Worm (Caenorhabditis elegans): ENCODE results near the gene F35F10.5.

F35F10.5 gene

ce11 chrV:3315308-3315707 lies 30.6 kb downstream of the F35F10.5 start, which contains the start of gene arrd-19:
arrd-19 (minus strand) TSS chrV:3315516.
- no peak for TF ChIP-seq aly-1 (tag; optimal IDR thresholded peaks at IDR 0.05)
- no peak for TF ChIP-seq ets-7 (tag; optimal IDR thresholded peaks at IDR 0.05)
- TF ChIP-seq F13C5.2 (tag; optimal IDR thresholded peaks at IDR 0.05), result no peak
- no peak for TF ChIP-seq B0310.2 (tag; optimal IDR thresholded peaks at IDR 0.05)
- no peak for TF ChIP-seq hnd-1 (tag; optimal IDR thresholded peaks at IDR 0.05)
- no peak for TF ChIP-seq sea-1 (GFP tag; conservative IDR thresholded peaks at IDR 0.05)
- TF ChIP-seq tbx-37 (GFP tag; conservative IDR thresholded peaks at IDR 0.05), result no peak
- no peak for TF ChIP-seq tra-4 (tag; optimal IDR thresholded peaks at IDR 0.05)
- TF ChIP-seq scrt-1 (GFP tag; IDR thresholded peaks at IDR 0.05), result no peak
- TF ChIP-seq flt-1 (GFP tag; IDR thresholded peaks at IDR 0.05), result no peak
- TF ChIP-seq pes-1 (GFP tag; IDR thresholded peaks at IDR 0.05), result no peak

ce11 chrV:3316108-3316507 lies 31.4 kb downstream of the F35F10.5 start, which contains the start of gene F35F10.1:
F35F10.1 (plus strand) TSS chrV:3316307.
- TF ChIP-seq ceh-36 (tag; optimal IDR thresholded peaks at IDR 0.05), result no peak
- TF ChIP-seq sea-1 (GFP tag; conservative IDR thresholded peaks at IDR 0.05), result no peak
- no peak for TF ChIP-seq B0310.2 (tag; optimal IDR thresholded peaks at IDR 0.05)
- TF ChIP-seq hmbx-1 (tag; optimal IDR thresholded peaks at IDR 0.05), result no peak
- no peak for TF ChIP-seq ceh-13 (GFP tag; optimal IDR thresholded peaks at IDR 0.05)
- no peak for TF ChIP-seq F13C5.2 (tag; optimal IDR thresholded peaks at IDR 0.05)
- TF ChIP-seq hmg-4 (GFP tag; optimal IDR thresholded peaks at IDR 0.05), result no peak
- no peak for TF ChIP-seq ama-1 (optimal IDR thresholded peaks at IDR 0.05)
- TF ChIP-seq aly-1 (tag; optimal IDR thresholded peaks at IDR 0.05), result no peak
- no peak for TF ChIP-seq hnd-1 (tag; optimal IDR thresholded peaks at IDR 0.05)
- TF ChIP-seq scrt-1 (GFP tag; IDR thresholded peaks at IDR 0.05), result no peak

ce11 chrV:3318975-3319374 lies 34.2 kb downstream of the F35F10.5 start, which contains the start of gene F35F10.13:
F35F10.13 (minus strand) TSS chrV:3319075.
- TF ChIP-seq hmg-4 (GFP tag; optimal IDR thresholded peaks at IDR 0.05) (no peak), F13C5.2 (tag; optimal IDR thresholded peaks at IDR 0.05) (no peak), tra-4 (tag; optimal IDR thresholded peaks at IDR 0.05) (no peak), B0310.2 (tag; optimal IDR thresholded peaks at IDR 0.05) (no peak), hnd-1 (tag; optimal IDR thresholded peaks at IDR 0.05) (no peak), ama-1 (optimal IDR thresholded peaks at IDR 0.05) (no peak), aly-1 (tag; optimal IDR thresholded peaks at IDR 0.05) (no peak), ets-7 (tag; optimal IDR thresholded peaks at IDR 0.05) (no peak), ceh-36 (tag; optimal IDR thresholded peaks at IDR 0.05) (no peak), scrt-1 (GFP tag; IDR thresholded peaks at IDR 0.05) (no peak), tbx-11 (GFP tag; IDR thresholded peaks at IDR 0.05) (no peak), hmbx-1 (tag; optimal IDR thresholded peaks at IDR 0.05) (no peak), tbx-37 (GFP tag; conservative IDR thresholded peaks at IDR 0.05) (no peak), flt-1 (GFP tag; IDR thresholded peaks at IDR 0.05) (no peak), ceh-13 (GFP tag; optimal IDR thresholded peaks at IDR 0.05) (no peak), sea-1 (GFP tag; conservative IDR thresholded peaks at IDR 0.05) (no peak)

ce11 chrV:3320005-3320404 lies 35.3 kb downstream of the F35F10.5 start, which contains the start of gene F35F10.14:
F35F10.14 (minus strand) TSS chrV:3320105.
- TF ChIP-seq hmbx-1 (tag; optimal IDR thresholded peaks at IDR 0.05) (no peak), aly-1 (tag; optimal IDR thresholded peaks at IDR 0.05) (no peak), flt-1 (GFP tag; IDR thresholded peaks at IDR 0.05) (no peak), ceh-13 (GFP tag; optimal IDR thresholded peaks at IDR 0.05) (no peak)

ce11 chrV:3320432-3320831 lies 35.7 kb downstream of the F35F10.5 start, which contains the start of gene C17B7.14:
C17B7.14 (minus strand) TSS chrV:3320532.
- TF ChIP-seq scrt-1 (GFP tag; IDR thresholded peaks at IDR 0.05) (no peak), F13C5.2 (tag; optimal IDR thresholded peaks at IDR 0.05) (no peak), hmg-4 (GFP tag; optimal IDR thresholded peaks at IDR 0.05) (no peak), tra-4 (tag; optimal IDR thresholded peaks at IDR 0.05) (no peak), ama-1 (optimal IDR thresholded peaks at IDR 0.05) (no peak), ceh-36 (tag; optimal IDR thresholded peaks at IDR 0.05) (no peak), tbx-11 (GFP tag; IDR thresholded peaks at IDR 0.05) (no peak), ceh-13 (GFP tag; optimal IDR thresholded peaks at IDR 0.05) (no peak), hmbx-1 (tag; optimal IDR thresholded peaks at IDR 0.05) (no peak), ets-7 (tag; optimal IDR thresholded peaks at IDR 0.05) (no peak), flt-1 (GFP tag; IDR thresholded peaks at IDR 0.05) (no peak), sea-1 (GFP tag; conservative IDR thresholded peaks at IDR 0.05) (no peak), hnd-1 (tag; optimal IDR thresholded peaks at IDR 0.05) (no peak), aly-1 (tag; optimal IDR thresholded peaks at IDR 0.05) (no peak), B0310.2 (tag; optimal IDR thresholded peaks at IDR 0.05) (no peak)

- TF ChIP-seq ama-1 (optimal IDR thresholded peaks at IDR 0.05), result no peak
- no peak for TF ChIP-seq hmg-4 (GFP tag; optimal IDR thresholded peaks at IDR 0.05)
- TF ChIP-seq scrt-1 (GFP tag; IDR thresholded peaks at IDR 0.05), result no peak
- no peak for TF ChIP-seq ceh-36 (tag; optimal IDR thresholded peaks at IDR 0.05)
- TF ChIP-seq tbx-37 (GFP tag; conservative IDR thresholded peaks at IDR 0.05), result no peak
- no peak for TF ChIP-seq tra-4 (tag; optimal IDR thresholded peaks at IDR 0.05)
These were observed 39.4 kb downstream of the F35F10.5 start, which contains the start of gene C17B7.8 for ce11 chrV:3324178-3324577. C17B7.8 (minus strand) TSS chrV:3324278.

ce11 chrV:3332023-3332422 lies 47.3 kb downstream of the F35F10.5 start, which contains the start of gene C17B7.9:
C17B7.9 (minus strand) TSS chrV:3332123.
- TF ChIP-seq aly-1 (tag; optimal IDR thresholded peaks at IDR 0.05), result no peak
- no peak for TF ChIP-seq tbx-37 (GFP tag; conservative IDR thresholded peaks at IDR 0.05)
- no peak for TF ChIP-seq hmg-4 (GFP tag; optimal IDR thresholded peaks at IDR 0.05)
- TF ChIP-seq scrt-1 (GFP tag; IDR thresholded peaks at IDR 0.05), result no peak
- no peak for TF ChIP-seq ets-7 (tag; optimal IDR thresholded peaks at IDR 0.05)
- no peak for TF ChIP-seq hnd-1 (tag; optimal IDR thresholded peaks at IDR 0.05)
- no peak for TF ChIP-seq B0310.2 (tag; optimal IDR thresholded peaks at IDR 0.05)
- no peak for TF ChIP-seq ceh-36 (tag; optimal IDR thresholded peaks at IDR 0.05)
- no peak for TF ChIP-seq tbx-11 (GFP tag; IDR thresholded peaks at IDR 0.05)
- TF ChIP-seq ceh-13 (GFP tag; optimal IDR thresholded peaks at IDR 0.05), result no peak
- TF ChIP-seq pes-1 (GFP tag; IDR thresholded peaks at IDR 0.05), result no peak
- no peak for TF ChIP-seq flt-1 (GFP tag; IDR thresholded peaks at IDR 0.05)
- TF ChIP-seq ama-1 (optimal IDR thresholded peaks at IDR 0.05), result no peak
- no peak for TF ChIP-seq F13C5.2 (tag; optimal IDR thresholded peaks at IDR 0.05)
- TF ChIP-seq sea-1 (GFP tag; conservative IDR thresholded peaks at IDR 0.05), result no peak
- TF ChIP-seq hmbx-1 (tag; optimal IDR thresholded peaks at IDR 0.05), result no peak
